Worm (Caenorhabditis elegans) whole organism, L1 larva: ENCODE results near the gene kmo-2.

Experiments
- C16A3.4 ChIP-seq: fragments of 150-350 bp; optimal IDR thresholded peaks from 2 replicates; lab custom pipeline; 2014; ENCODE audit warnings: missing biosample characterization, missing genetic modification characterization
- C34B4.2 ChIP-seq: sonication (generic microtip); optimal IDR thresholded peaks from 2 replicates; lab custom pipeline; 2017; ENCODE audit warnings: mild to moderate bottlenecking, missing genetic modification characterization, missing compliant biosample characterization
- Y116A8C.19 ChIP-seq: sonication (generic microtip); optimal IDR thresholded peaks from 2 replicates; lab custom pipeline; 2016; ENCODE audit warnings: missing compliant biosample characterization, missing genetic modification characterization, borderline replicate concordance
- alr-1 ChIP-seq: fragments of 200-800 bp; sonication (Bioruptor generic); optimal IDR thresholded peaks from 2 replicates; lab custom pipeline; 2018; ENCODE audit warnings: borderline replicate concordance, mild to moderate bottlenecking, missing genetic modification characterization, missing compliant biosample characterization
- aly-2 ChIP-seq: fragments of 150-350 bp; optimal IDR thresholded peaks from 2 replicates; lab custom pipeline; 2014; ENCODE audit warnings: missing biosample characterization, missing genetic modification characterization
- ama-1 ChIP-seq: fragments of 150-350 bp; optimal IDR thresholded peaks from 2 replicates; lab custom pipeline; 2014
- blmp-1 ChIP-seq: fragments of 150-350 bp; optimal IDR thresholded peaks from 2 replicates; lab custom pipeline; 2014; ENCODE audit warnings: missing biosample characterization, missing genetic modification characterization
- ceh-63 ChIP-seq: fragments of 200-800 bp; sonication (Bioruptor generic); optimal IDR thresholded peaks from 2 replicates; lab custom pipeline; 2018; ENCODE audit warnings: mild to moderate bottlenecking, missing genetic modification characterization, missing compliant biosample characterization
- ceh-8 ChIP-seq: fragments of 200-800 bp; sonication (Bioruptor generic); optimal IDR thresholded peaks from 2 replicates; lab custom pipeline; 2018; ENCODE audit warnings: mild to moderate bottlenecking, missing genetic modification characterization, moderate library complexity, missing compliant biosample characterization
- ceh-82 ChIP-seq, 3 experiments: fragments of 150-350 bp in 1 of 3; sonication (generic microtip) in 2 of 3; optimal IDR thresholded peaks; 2 replicates each; lab custom pipeline; 2014 to 2017; ENCODE audit warnings: missing biosample characterization in 3 of 3, missing genetic modification characterization in 3 of 3
- ceh-88 ChIP-seq: fragments of 200-800 bp; sonication (Bioruptor generic); IDR thresholded peaks from 2 replicates; pipeline ENCODE4 v1.3.6; 2022; ENCODE audit warnings: missing genetic modification characterization, missing compliant biosample characterization
- ceh-90 ChIP-seq: sonication (generic microtip); optimal IDR thresholded peaks from 2 replicates; lab custom pipeline; 2016; ENCODE audit warnings: missing genetic modification characterization, missing compliant biosample characterization
- dsc-1 ChIP-seq: sonication (generic microtip); optimal IDR thresholded peaks from 2 replicates; lab custom pipeline; 2016; ENCODE audit warnings: mild to moderate bottlenecking, missing genetic modification characterization, missing compliant biosample characterization
- efl-1 ChIP-seq, 4 experiments: fragments of 150-350 bp; optimal IDR thresholded peaks in 3 of 4; peaks in 1 of 4; 1 replicate in 1 of 4; 2 replicates in 3 of 4; lab custom pipeline; 2014; ENCODE audit warnings: missing biosample characterization in 2 of 4, missing genetic modification characterization in 2 of 4, missing genetic modification reagents in 2 of 4
- efl-3 ChIP-seq: fragments of 200-800 bp; sonication (Bioruptor generic); optimal IDR thresholded peaks from 2 replicates; lab custom pipeline; 2018; ENCODE audit warnings: mild to moderate bottlenecking, missing genetic modification characterization, missing compliant biosample characterization
- egl-13 ChIP-seq: sonication (generic microtip); optimal IDR thresholded peaks from 2 replicates; lab custom pipeline; 2016; ENCODE audit warnings: missing genotype, missing genetic modification reagents, missing genetic modification characterization, missing compliant biosample characterization
- elt-2 ChIP-seq: sonication (generic microtip); optimal IDR thresholded peaks from 2 replicates; lab custom pipeline; 2016; ENCODE audit warnings: missing genetic modification characterization, mild to moderate bottlenecking, inconsistent platforms, missing compliant biosample characterization, missing genetic modification reagents
- elt-3 ChIP-seq, 6 experiments: fragments of 150-350 bp in 1 of 6; sonication (generic microtip); optimal IDR thresholded peaks; 2 replicates each; lab custom pipeline; 2017 to 2018; ENCODE audit warnings: missing biosample characterization in 6 of 6, missing genetic modification characterization in 6 of 6, inconsistent platforms in 1 of 6
- ets-5 ChIP-seq: fragments of 200-800 bp; sonication (Bioruptor generic); IDR thresholded peaks from 2 replicates; pipeline ENCODE4 v1.3.6; 2022; ENCODE audit warnings: missing genetic modification characterization, missing compliant biosample characterization
- fkh-10 ChIP-seq: sonication (generic microtip); optimal IDR thresholded peaks from 2 replicates; lab custom pipeline; 2017; ENCODE audit warnings: missing biosample characterization, missing genetic modification reagents, missing genetic modification characterization
- fkh-4 ChIP-seq: sonication (generic microtip); optimal IDR thresholded peaks from 2 replicates; lab custom pipeline; 2016; ENCODE audit warnings: missing compliant biosample characterization, missing genetic modification characterization, borderline replicate concordance
- fkh-8 ChIP-seq: sonication (generic microtip); optimal IDR thresholded peaks from 2 replicates; lab custom pipeline; 2016; ENCODE audit warnings: mild to moderate bottlenecking, missing genetic modification characterization, missing compliant biosample characterization
- hlh-17 ChIP-seq: fragments of 200-800 bp; sonication (Bioruptor generic); optimal IDR thresholded peaks from 2 replicates; lab custom pipeline; 2018; ENCODE audit warnings: missing genetic modification characterization, mild to moderate bottlenecking, missing compliant biosample characterization, moderate library complexity, borderline replicate concordance
- hpl-2 ChIP-seq: fragments of 150-350 bp; optimal IDR thresholded peaks from 2 replicates; lab custom pipeline; 2014; ENCODE audit warnings: missing biosample characterization, missing genetic modification reagents, missing genetic modification characterization
- irx-1 ChIP-seq: sonication (generic microtip); optimal IDR thresholded peaks from 2 replicates; lab custom pipeline; 2016; ENCODE audit warnings: missing genetic modification characterization, missing compliant biosample characterization
- isw-1 ChIP-seq: fragments of 200-800 bp; sonication (Bioruptor generic); IDR thresholded peaks from 2 replicates; pipeline ENCODE4 v1.3.6; 2022; ENCODE audit warnings: missing genetic modification characterization, missing compliant biosample characterization
- lin-13 ChIP-seq: fragments of 150-350 bp; optimal IDR thresholded peaks from 2 replicates; lab custom pipeline; 2014; ENCODE audit warnings: missing biosample characterization, missing genetic modification reagents, missing genetic modification characterization
- lin-15B ChIP-seq: fragments of 150-350 bp; sonication (generic microtip); optimal IDR thresholded peaks from 3 replicates; lab custom pipeline; 2014; ENCODE audit warnings: missing biosample characterization, missing genetic modification characterization
- lin-35 ChIP-seq, 2 experiments: fragments of 150-350 bp; optimal IDR thresholded peaks; 2 replicates each; lab custom pipeline; 2014; ENCODE audit warnings: missing biosample characterization in 2 of 2, missing genetic modification characterization in 2 of 2, missing genetic modification reagents in 2 of 2
- lir-3 ChIP-seq: sonication (generic microtip); optimal IDR thresholded peaks from 2 replicates; lab custom pipeline; 2016; ENCODE audit warnings: mild to moderate bottlenecking, missing genetic modification characterization, moderate library complexity, missing compliant biosample characterization; ENCODE audit not compliant: poor library complexity
- lsy-2 ChIP-seq, 2 experiments: fragments of 150-350 bp; optimal IDR thresholded peaks; 2 replicates each; lab custom pipeline; 2014; ENCODE audit warnings: missing biosample characterization in 2 of 2, missing genetic modification characterization in 2 of 2
- mab-9 ChIP-seq: fragments of 200-800 bp; sonication (Bioruptor generic); IDR thresholded peaks from 2 replicates; pipeline ENCODE4 v1.3.6; 2022; ENCODE audit warnings: missing genetic modification reagents, missing genetic modification characterization, missing compliant biosample characterization
- mdl-1 ChIP-seq, 2 experiments: fragments of 150-350 bp; optimal IDR thresholded peaks; 2 replicates each; lab custom pipeline; 2014 to 2017; ENCODE audit warnings: missing biosample characterization in 2 of 2, missing genetic modification characterization in 2 of 2, inconsistent platforms in 1 of 2
- mep-1 ChIP-seq: fragments of 150-350 bp; optimal IDR thresholded peaks from 2 replicates; lab custom pipeline; 2014; ENCODE audit warnings: missing biosample characterization, missing genetic modification characterization
- nhr-19 ChIP-seq: fragments of 200-800 bp; sonication (Bioruptor generic); conservative IDR thresholded peaks from 2 replicates; pipeline ENCODE4 v1.3.6; 2022; ENCODE audit warnings: missing genetic modification characterization, missing compliant biosample characterization
- nhr-237 ChIP-seq: fragments of 150-350 bp; optimal IDR thresholded peaks from 2 replicates; lab custom pipeline; 2014; ENCODE audit warnings: missing biosample characterization, missing genetic modification characterization
- nhr-47 ChIP-seq: sonication (generic microtip); optimal IDR thresholded peaks from 2 replicates; lab custom pipeline; 2016; ENCODE audit warnings: mild to moderate bottlenecking, missing genetic modification characterization, moderate library complexity, missing compliant biosample characterization
- nhr-76 ChIP-seq: sonication (generic microtip); optimal IDR thresholded peaks from 2 replicates; lab custom pipeline; 2017; ENCODE audit warnings: missing biosample characterization, missing genetic modification characterization
- nhr-77 ChIP-seq: fragments of 150-350 bp; optimal IDR thresholded peaks from 2 replicates; lab custom pipeline; 2014; ENCODE audit warnings: missing biosample characterization, missing genetic modification characterization
- nhr-84 ChIP-seq: sonication (generic microtip); optimal IDR thresholded peaks from 2 replicates; lab custom pipeline; 2017; ENCODE audit warnings: missing biosample characterization, missing genetic modification characterization
- nhr-90 ChIP-seq: sonication (generic microtip); optimal IDR thresholded peaks from 2 replicates; lab custom pipeline; 2016; ENCODE audit warnings: mild to moderate bottlenecking, missing genetic modification characterization, missing compliant biosample characterization; ENCODE audit not compliant: poor library complexity
- pag-3 ChIP-seq: sonication (generic microtip); optimal IDR thresholded peaks from 2 replicates; lab custom pipeline; 2017; ENCODE audit warnings: missing genetic modification characterization, mild to moderate bottlenecking, missing compliant biosample characterization, antibody characterized with exemption, borderline replicate concordance; ENCODE audit not compliant: insufficient read depth
- pqm-1 ChIP-seq: sonication (generic microtip); optimal IDR thresholded peaks from 3 replicates; lab custom pipeline; 2017; ENCODE audit warnings: missing biosample characterization, missing genetic modification characterization
- rnt-1 ChIP-seq: sonication (generic microtip); optimal IDR thresholded peaks from 2 replicates; lab custom pipeline; 2016; ENCODE audit warnings: mild to moderate bottlenecking, missing genetic modification characterization, moderate library complexity, missing compliant biosample characterization
- snu-23 ChIP-seq: sonication (generic microtip); optimal IDR thresholded peaks from 2 replicates; lab custom pipeline; 2016; ENCODE audit warnings: missing genetic modification characterization, missing compliant biosample characterization
- sox-4 ChIP-seq: sonication (generic microtip); optimal IDR thresholded peaks from 2 replicates; lab custom pipeline; 2016; ENCODE audit warnings: missing genetic modification characterization, missing compliant biosample characterization
- sptf-1 ChIP-seq: fragments of 150-350 bp; optimal IDR thresholded peaks from 2 replicates; lab custom pipeline; 2014; ENCODE audit warnings: missing biosample characterization, missing genetic modification characterization
- unc-62 ChIP-seq: fragments of 150-350 bp; optimal IDR thresholded peaks from 2 replicates; lab custom pipeline; 2014; ENCODE audit warnings: missing biosample characterization, missing genetic modification reagents, missing genetic modification characterization
- unc-86 ChIP-seq: sonication (generic microtip); optimal IDR thresholded peaks from 2 replicates; lab custom pipeline; 2016; ENCODE audit warnings: missing genetic modification characterization, missing compliant biosample characterization
- vab-15 ChIP-seq: sonication (generic microtip); optimal IDR thresholded peaks from 2 replicates; lab custom pipeline; 2017; ENCODE audit warnings: missing genotype, mild to moderate bottlenecking, missing genetic modification characterization, missing compliant biosample characterization
- ztf-11 ChIP-seq, 2 experiments: sonication (generic microtip); optimal IDR thresholded peaks; 2 replicates each; lab custom pipeline; 2016 to 2017; ENCODE audit warnings: missing genetic modification characterization in 2 of 2, missing biosample characterization in 1 of 2, missing compliant biosample characterization in 1 of 2
- ztf-4 ChIP-seq: fragments of 150-350 bp; optimal IDR thresholded peaks from 2 replicates; lab custom pipeline; 2014; ENCODE audit warnings: missing biosample characterization, missing genetic modification characterization

The kmo-2 gene

ce11 chrV:12065859-12066258 is 2.5 kb downstream of the kmo-2 start:
- TF ChIP-seq nhr-237: no peak
- peak in 1 of 3 experiments; percentile 8 for TF ChIP-seq ceh-82 (tag; optimal IDR thresholded peaks at IDR 0.05; lab: Kevin White, UChicago)
- peak; percentile 1 for TF ChIP-seq lir-3
- no peak for TF ChIP-seq ztf-11 (tag; optimal IDR thresholded peaks at IDR 0.05; lab: Kevin White, UChicago)
- no peak for TF ChIP-seq alr-1
- TF ChIP-seq efl-3 (GFP tag; lab: Kevin White, UChicago): no peak
- TF ChIP-seq elt-3 (tag; optimal IDR thresholded peaks at IDR 0.05; lab: Kevin White, UChicago): no peak
- TF ChIP-seq nhr-90: peak; percentile 14
- no peak for TF ChIP-seq isw-1 (GFP tag; lab: Robert Waterston, UW)
- TF ChIP-seq dsc-1: no peak
- no peak for TF ChIP-seq aly-2 (tag; lab: Kevin White, UChicago)
- TF ChIP-seq irx-1 (tag; lab: Kevin White, UChicago): no peak
- TF ChIP-seq mep-1 (tag; lab: Kevin White, UChicago): peak; percentile 54
- no peak for TF ChIP-seq ceh-88 (GFP tag; lab: Robert Waterston, UW)
- TF ChIP-seq ama-1 (lab: Kevin White, UChicago): no peak
- TF ChIP-seq vab-15 (tag; lab: Kevin White, UChicago): no peak
- TF ChIP-seq nhr-77: no peak
- TF ChIP-seq hlh-17 (GFP tag; lab: Kevin White, UChicago): no peak
- no peak for TF ChIP-seq ceh-63
- no peak for TF ChIP-seq sox-4 (tag; lab: Kevin White, UChicago)
- TF ChIP-seq Y116A8C.19: no peak
- no peak for TF ChIP-seq fkh-10 (GFP tag; lab: Kevin White, UChicago)
- TF ChIP-seq blmp-1 (tag; lab: Kevin White, UChicago): peak; percentile 34
- TF ChIP-seq lin-13 (GFP tag; lab: Kevin White, UChicago): no peak
- no peak for TF ChIP-seq unc-86 (tag; lab: Kevin White, UChicago)
- peak; percentile 5 for TF ChIP-seq C16A3.4 (tag; lab: Kevin White, UChicago)
- TF ChIP-seq fkh-8 (tag; lab: Kevin White, UChicago): no peak
- no peak for TF ChIP-seq hpl-2
- TF ChIP-seq ztf-4 (tag; lab: Kevin White, UChicago): no peak
- no peak for TF ChIP-seq rnt-1 (tag; lab: Kevin White, UChicago)
- peak; percentile 34 for TF ChIP-seq snu-23 (GFP tag; lab: Kevin White, UChicago)
- TF ChIP-seq mab-9: no peak
- TF ChIP-seq C34B4.2 (tag; lab: Kevin White, UChicago): no peak
- peak; percentile 40 to 60 for TF ChIP-seq lsy-2 (tag; optimal IDR thresholded peaks at IDR 0.05; lab: Kevin White, UChicago)
- TF ChIP-seq unc-62 (GFP tag; lab: Kevin White, UChicago): no peak
- TF ChIP-seq egl-13 (tag; lab: Kevin White, UChicago): no peak
- no peak for TF ChIP-seq sptf-1 (tag; lab: Kevin White, UChicago)
- no peak for TF ChIP-seq nhr-47 (tag; lab: Kevin White, UChicago)
- TF ChIP-seq ets-5: no peak
- TF ChIP-seq ceh-90: no peak
- TF ChIP-seq ceh-8 (GFP tag; lab: Kevin White, UChicago): no peak
- no peak for TF ChIP-seq nhr-76 (tag; lab: Kevin White, UChicago)
- TF ChIP-seq efl-1 (optimal IDR thresholded peaks at IDR 0.05; lab: Kevin White, UChicago): peak; percentile 13 to 42
- TF ChIP-seq efl-1 (GFP tag; optimal IDR thresholded peaks at IDR 0.05 in 1 of 2; lab: Kevin White, UChicago): peak; percentile 59 to 94
- no peak for TF ChIP-seq mdl-1 (tag; optimal IDR thresholded peaks at IDR 0.05; lab: Kevin White, UChicago)
- no peak for TF ChIP-seq fkh-4 (tag; lab: Kevin White, UChicago)
- TF ChIP-seq pqm-1 (tag; lab: Kevin White, UChicago): no peak
- TF ChIP-seq lin-15B (tag; lab: Kevin White, UChicago): no peak
- TF ChIP-seq nhr-84 (tag; lab: Kevin White, UChicago): no peak
- no peak for TF ChIP-seq elt-2 (tag; lab: Kevin White, UChicago)
- no peak for TF ChIP-seq pag-3
- peak; percentile 20 to 57 for TF ChIP-seq lin-35 (GFP tag; optimal IDR thresholded peaks at IDR 0.05; lab: Kevin White, UChicago)
- TF ChIP-seq nhr-19 (GFP tag; lab: Robert Waterston, UW): no peak
